Worm (Caenorhabditis elegans) whole organism, L2 larva: ENCODE measurements around the gene W02H5.8.

ENCODE experiments used
- ceh-16 ChIP-seq: fragments of 150-350 bp; optimal IDR thresholded peaks from 2 replicates; lab custom pipeline; 2014; ENCODE audit warnings: missing biosample characterization, missing genetic modification characterization
- mdl-1 ChIP-seq, 2 experiments: fragments of 150-350 bp in 1 of 2; sonication (generic microtip) in 1 of 2; optimal IDR thresholded peaks; 2 replicates each; lab custom pipeline; 2017; ENCODE audit warnings: missing biosample characterization in 2 of 2, missing genetic modification characterization in 2 of 2
- nhr-11 ChIP-seq: fragments of 150-350 bp; optimal IDR thresholded peaks from 2 replicates; lab custom pipeline; 2014; ENCODE audit warnings: missing biosample characterization, missing genetic modification characterization
- nhr-237 ChIP-seq: fragments of 150-350 bp; optimal IDR thresholded peaks from 2 replicates; lab custom pipeline; 2014; ENCODE audit warnings: missing biosample characterization, missing genetic modification characterization
- nhr-25 ChIP-seq: fragments of 150-350 bp; sonication (generic microtip); optimal IDR thresholded peaks from 3 replicates; lab custom pipeline; 2014; ENCODE audit warnings: missing biosample characterization, missing genetic modification characterization
- nhr-77 ChIP-seq: fragments of 150-350 bp; optimal IDR thresholded peaks from 2 replicates; lab custom pipeline; 2014; ENCODE audit warnings: missing biosample characterization, missing genetic modification characterization
- skn-1 ChIP-seq: sonication (generic microtip); optimal IDR thresholded peaks from 2 replicates; lab custom pipeline; 2017; ENCODE audit warnings: missing biosample characterization, missing genetic modification characterization
- snpc-4 ChIP-seq: fragments of 150-350 bp; optimal IDR thresholded peaks from 2 replicates; lab custom pipeline; 2014; ENCODE audit warnings: missing biosample characterization, missing genetic modification characterization
- zag-1 ChIP-seq: fragments of 150-350 bp; optimal IDR thresholded peaks from 2 replicates; lab custom pipeline; 2014; ENCODE audit warnings: missing biosample characterization, missing genetic modification characterization

ce11 chrV:2657682-2658081, 5.2 kb upstream of the W02H5.8 start:
- no peak for TF ChIP-seq nhr-237 (tag; lab: Kevin White, UChicago)
- no peak for TF ChIP-seq nhr-25 (tag; lab: Kevin White, UChicago)
- no peak for TF ChIP-seq nhr-11 (tag; lab: Kevin White, UChicago)
- TF ChIP-seq mdl-1 (tag; optimal IDR thresholded peaks at IDR 0.05; lab: Kevin White, UChicago): no peak
- TF ChIP-seq nhr-77 (tag; lab: Kevin White, UChicago): no peak
- TF ChIP-seq skn-1 (tag; lab: Kevin White, UChicago): no peak
- no peak for TF ChIP-seq zag-1 (tag; lab: Kevin White, UChicago)
- no peak for TF ChIP-seq snpc-4 (tag; lab: Kevin White, UChicago)
- no peak for TF ChIP-seq ceh-16 (tag; lab: Kevin White, UChicago)
